Worm (Caenorhabditis elegans): ENCODE measurements around the gene nlp-47.

- no peak for TF ChIP-seq aptf-2 (GFP tag; conservative IDR thresholded peaks at IDR 0.05)
- no peak for TF ChIP-seq bed-1 (GFP tag; IDR thresholded peaks at IDR 0.05)
- TF ChIP-seq snpc-4 (GFP tag; optimal IDR thresholded peaks at IDR 0.05): no peak
- no peak for TF ChIP-seq snpc-4 (tag; optimal IDR thresholded peaks at IDR 0.05)
- TF ChIP-seq ama-1 (optimal IDR thresholded peaks at IDR 0.05): no peak
- no peak for TF ChIP-seq ama-1 (GFP tag; optimal IDR thresholded peaks at IDR 0.05)
- TF ChIP-seq attf-6 (GFP tag; IDR thresholded peaks at IDR 0.05): no peak
- no peak for TF ChIP-seq lsy-27 (tag; optimal IDR thresholded peaks at IDR 0.05; ENCODE audit: borderline replicate concordance, insufficient read depth)
- no peak for TF ChIP-seq him-1 (tag; optimal IDR thresholded peaks at IDR 0.05)
- TF ChIP-seq let-526 (GFP tag; IDR thresholded peaks at IDR 0.05): no peak
- no peak for TF ChIP-seq ztf-3 (GFP tag; optimal IDR thresholded peaks at IDR 0.05)
These were observed 48.6 kb downstream of the nlp-47 start, which contains the start of gene Y4C6B.2 for ce11 chrIV:5339255-5339654.
